Worm (Caenorhabditis elegans): Measurements from ENCODE around the gene K09C4.9.

Gene K09C4.9

ce11 chrX:3250481-3251091 lies 21.0 kb downstream of the K09C4.9 start, which contains the start of gene pqn-37:
Gene pqn-37 (minus strand): TSS chrX:3250531.
- TF ChIP-seq nhr-25 (tag; optimal IDR thresholded peaks at IDR 0.05), result peak; percentile 47
- TF ChIP-seq R02D3.7 (tag; optimal IDR thresholded peaks at IDR 0.05), result no peak
- TF ChIP-seq fkh-2 (tag; optimal IDR thresholded peaks at IDR 0.05), result no peak
- no peak for TF ChIP-seq ceh-28 (tag; optimal IDR thresholded peaks at IDR 0.05)
- TF ChIP-seq nhr-77 (tag; optimal IDR thresholded peaks at IDR 0.05), result no peak
- TF ChIP-seq nhr-67 (tag; optimal IDR thresholded peaks at IDR 0.05), result no peak
- TF ChIP-seq eor-1 (tag; optimal IDR thresholded peaks at IDR 0.05), result no peak

DNA sequence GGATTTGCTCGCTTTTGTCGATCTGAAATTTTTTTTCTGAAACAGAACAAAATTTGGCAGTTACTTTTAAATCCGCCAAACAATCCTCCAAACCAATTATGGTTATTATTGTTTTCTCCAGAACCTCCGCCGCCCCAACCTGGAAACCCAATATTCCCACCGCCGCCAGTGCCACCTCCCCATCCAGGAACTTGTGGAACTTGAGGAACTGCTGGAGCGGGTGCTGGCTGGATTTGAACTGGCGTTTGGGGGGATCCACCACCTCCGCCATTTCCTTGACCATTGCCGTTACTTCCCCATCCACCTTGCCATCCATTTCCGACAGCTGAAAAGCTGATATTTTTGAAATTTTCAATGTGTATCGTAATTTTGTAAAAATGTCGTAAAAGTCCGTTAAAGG lies 23.8 kb downstream of the K09C4.9 start:
- TF ChIP-seq ZK546.5 (tag; optimal IDR thresholded peaks at IDR 0.05) (no peak), nfya-1 (tag; optimal IDR thresholded peaks at IDR 0.05; ENCODE audit: insufficient read depth) (no peak)

- no peak for TF ChIP-seq nhr-76 (tag; optimal IDR thresholded peaks at IDR 0.05)
- TF ChIP-seq nhr-237 (tag; optimal IDR thresholded peaks at IDR 0.05), result no peak
- peak; percentile 59 for TF ChIP-seq elt-2 (tag; optimal IDR thresholded peaks at IDR 0.05)
- peak; percentile 74 for TF ChIP-seq egl-5 (tag; optimal IDR thresholded peaks at IDR 0.05)
- peak; percentile 93 for TF ChIP-seq pha-4 (tag; optimal IDR thresholded peaks at IDR 0.05)
- peak; percentile 38 for TF ChIP-seq jun-1 (tag; optimal IDR thresholded peaks at IDR 0.05)
- peak; percentile 35 for TF ChIP-seq lin-15B (tag; optimal IDR thresholded peaks at IDR 0.05)
- peak; percentile 39 for TF ChIP-seq pqm-1 (tag; optimal IDR thresholded peaks at IDR 0.05)
- TF ChIP-seq lin-39 (tag; optimal IDR thresholded peaks at IDR 0.05), result peak; percentile 45
- TF ChIP-seq hmg-11 (tag; optimal IDR thresholded peaks at IDR 0.05), result peak; percentile 20
- peak; percentile 49 for TF ChIP-seq nhr-23 (tag; optimal IDR thresholded peaks at IDR 0.05)
- peak; percentile 47 for TF ChIP-seq nhr-25 (tag; optimal IDR thresholded peaks at IDR 0.05)
- TF ChIP-seq skn-1 (tag; optimal IDR thresholded peaks at IDR 0.05), result no peak
Observed at ce11 chrX:3245812-3246211, 25.8 kb downstream of the K09C4.9 start, which contains the start of gene F40F4.7. Gene F40F4.7 (minus strand): TSS chrX:3245933.

DNA sequence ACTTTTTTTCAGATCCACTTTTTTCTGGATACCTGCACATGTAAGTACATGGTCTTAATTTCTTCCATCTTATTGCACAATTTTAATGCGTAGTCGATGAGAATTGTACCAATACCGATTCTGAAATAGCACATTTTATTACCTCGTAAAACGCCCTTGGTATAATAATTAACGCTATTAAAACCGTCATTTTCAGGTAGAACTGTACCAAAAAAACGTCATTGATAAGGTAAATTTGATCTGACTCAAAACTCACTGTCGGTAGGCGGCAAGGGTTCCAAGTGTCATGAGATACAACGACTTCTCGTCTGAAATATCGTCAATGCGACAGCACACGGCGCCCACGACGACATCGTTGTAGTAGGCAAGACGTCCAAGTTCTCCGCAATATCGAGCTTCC lies 27.2 kb downstream of the K09C4.9 start:
- no peak for TF ChIP-seq fkh-10 (GFP tag; optimal IDR thresholded peaks at IDR 0.05)
- TF ChIP-seq elt-2 (tag; optimal IDR thresholded peaks at IDR 0.05), result peak; percentile 65
- peak; percentile 23 for TF ChIP-seq pqm-1 (tag; optimal IDR thresholded peaks at IDR 0.05)

- TF ChIP-seq ceh-16 (tag; optimal IDR thresholded peaks at IDR 0.05), result no peak
- peak; percentile 74 for TF ChIP-seq pqm-1 (tag; optimal IDR thresholded peaks at IDR 0.05)
- no peak for TF ChIP-seq nhr-11 (tag; optimal IDR thresholded peaks at IDR 0.05)
- TF ChIP-seq nfya-1 (tag; optimal IDR thresholded peaks at IDR 0.05; ENCODE audit: insufficient read depth), result no peak
- TF ChIP-seq sea-2 (GFP tag; optimal IDR thresholded peaks at IDR 0.05), result no peak
- no peak for TF ChIP-seq daf-12 (tag; optimal IDR thresholded peaks at IDR 0.05)
- no peak for TF ChIP-seq ztf-11 (tag; optimal IDR thresholded peaks at IDR 0.05)
- TF ChIP-seq skn-1 (tag; optimal IDR thresholded peaks at IDR 0.05), result no peak
- no peak for TF ChIP-seq ceh-9 (tag; optimal IDR thresholded peaks at IDR 0.05)
- no peak for TF ChIP-seq egl-5 (tag; optimal IDR thresholded peaks at IDR 0.05)
- TF ChIP-seq elt-2 (tag; optimal IDR thresholded peaks at IDR 0.05), result peak; percentile 79
- TF ChIP-seq nhr-23 (tag; optimal IDR thresholded peaks at IDR 0.05), result no peak
- TF ChIP-seq nhr-76 (tag; optimal IDR thresholded peaks at IDR 0.05), result no peak
- TF ChIP-seq R02D3.7 (tag; optimal IDR thresholded peaks at IDR 0.05), result no peak
Observed at ce11 chrX:3243614-3244013, 28.0 kb downstream of the K09C4.9 start, which contains the start of gene irg-7. Gene irg-7 (minus strand): TSS chrX:3243636.

DNA sequence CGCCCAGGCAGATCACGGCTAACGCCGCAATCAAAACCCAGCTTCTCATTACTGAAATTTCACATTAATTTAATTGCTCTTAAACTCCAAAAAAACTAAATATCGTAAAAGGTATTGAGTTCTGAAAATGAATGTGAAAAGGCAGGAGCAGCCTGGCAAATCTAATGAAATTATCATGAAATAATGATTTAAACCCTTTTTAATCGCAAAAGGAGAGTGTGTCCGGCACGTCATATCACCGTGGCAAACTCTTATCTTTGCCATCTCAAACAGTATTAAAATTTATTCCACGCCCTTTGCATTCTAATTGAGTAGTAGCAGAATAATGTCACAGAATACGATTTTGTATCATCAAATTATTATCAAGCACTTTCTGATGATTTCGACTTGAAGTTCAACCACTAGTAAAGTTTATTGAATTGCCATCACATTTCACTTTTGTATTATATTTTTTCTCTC lies 36.2 kb downstream of the K09C4.9 start, which contains the start of gene F28B4.3:
F28B4.3 (minus strand) TSS at position 51 of the 459 bp plus-strand sequence.
- TF ChIP-seq ceh-28 (tag; optimal IDR thresholded peaks at IDR 0.05), result no peak
- no peak for TF ChIP-seq zag-1 (tag; optimal IDR thresholded peaks at IDR 0.05)
- peak; percentile 41 for TF ChIP-seq jun-1 (tag; optimal IDR thresholded peaks at IDR 0.05)
- no peak for TF ChIP-seq ama-1 (optimal IDR thresholded peaks at IDR 0.05)
- peak; percentile 92 for TF ChIP-seq pqm-1 (tag; optimal IDR thresholded peaks at IDR 0.05)
- peak; percentile 95 for TF ChIP-seq elt-2 (tag; optimal IDR thresholded peaks at IDR 0.05)
